Fruit fly (Drosophila melanogaster) whole organism, adult: ENCODE data around the gene CG32243.

Experiments
- CG11617 ChIP-seq: fragments of 200-800 bp; sonication (Bioruptor generic); optimal IDR thresholded peaks from 2 replicates; lab custom pipeline; 2017; ENCODE audit warnings: mild to moderate bottlenecking, missing biosample characterization, missing genetic modification reagents, missing genetic modification characterization
- CG12768 ChIP-seq: fragments of 200-800 bp; sonication (Bioruptor generic); optimal IDR thresholded peaks from 2 replicates; lab custom pipeline; 2017; ENCODE audit warnings: missing biosample characterization, missing genetic modification characterization, mild to moderate bottlenecking, moderate library complexity, missing genetic modification reagents
- CG14711 ChIP-seq: fragments of 200-800 bp; sonication (Bioruptor generic); optimal IDR thresholded peaks from 2 replicates; lab custom pipeline; 2018; ENCODE audit warnings: missing biosample characterization, mild to moderate bottlenecking, missing genetic modification characterization, moderate library complexity
- CG1620 ChIP-seq: fragments of 200-800 bp; sonication (Bioruptor generic); optimal IDR thresholded peaks from 2 replicates; lab custom pipeline; 2016; ENCODE audit warnings: missing biosample characterization, missing genetic modification characterization
- CG5204 ChIP-seq: fragments of 200-800 bp; sonication (Bioruptor generic); optimal IDR thresholded peaks from 2 replicates; lab custom pipeline; 2016; ENCODE audit warnings: missing biosample characterization, missing genetic modification characterization
- Clk ChIP-seq: fragments of 200-800 bp; sonication (Bioruptor generic); optimal IDR thresholded peaks from 2 replicates; lab custom pipeline; 2017; ENCODE audit warnings: missing biosample characterization, missing genetic modification characterization
- Hr96 ChIP-seq: fragments of 200-800 bp; sonication (Bioruptor generic); optimal IDR thresholded peaks from 2 replicates; lab custom pipeline; 2016; ENCODE audit warnings: missing biosample characterization, missing genetic modification characterization
- cnc ChIP-seq, 2 experiments: fragments of >200 bp; optimal IDR thresholded peaks; 2 replicates each; lab custom pipeline; 2017
- ovo ChIP-seq: fragments of 200-800 bp; sonication (Bioruptor generic); optimal IDR thresholded peaks from 2 replicates; lab custom pipeline; 2016; ENCODE audit warnings: missing biosample characterization, missing genetic modification characterization
- pad ChIP-seq: fragments of 200-800 bp; sonication (Bioruptor generic); optimal IDR thresholded peaks from 3 replicates; lab custom pipeline; 2017; ENCODE audit warnings: missing biosample characterization, missing genetic modification characterization, mild to moderate bottlenecking, moderate library complexity, missing genetic modification reagents

DNA sequence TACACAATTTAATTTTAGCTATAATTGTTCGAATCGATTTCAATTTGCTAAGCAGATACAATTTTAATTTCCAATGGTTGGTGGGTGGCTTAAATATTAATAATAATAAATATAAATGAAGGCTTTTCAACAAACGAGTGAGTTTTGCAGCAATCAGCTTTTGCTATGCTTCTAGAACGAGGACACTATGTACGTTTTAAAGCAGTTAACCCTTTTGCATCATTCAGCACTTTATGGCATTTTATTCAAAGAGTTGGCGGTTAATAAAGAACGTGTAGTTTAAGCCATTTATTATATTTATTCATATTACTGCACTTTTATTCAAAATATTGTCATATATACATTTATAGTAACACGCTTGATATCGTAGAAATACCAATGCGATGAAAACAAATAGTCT is 13.2 kb upstream of the CG32243 start:
- no peak for TF ChIP-seq Clk
- TF ChIP-seq Hr96 (GFP tag; lab: Kevin White, UChicago): no peak
- TF ChIP-seq CG5204: no peak
- no peak for TF ChIP-seq cnc (optimal IDR thresholded peaks at IDR 0.05; lab: Kevin White, UChicago)
- no peak for TF ChIP-seq CG12768
- TF ChIP-seq CG11617 (GFP tag; lab: Kevin White, UChicago): no peak
- no peak for TF ChIP-seq pad (GFP tag; lab: Kevin White, UChicago)
- no peak for TF ChIP-seq CG1620 (GFP tag; lab: Kevin White, UChicago)
- no peak for TF ChIP-seq CG14711 (tag; lab: Kevin White, UChicago)
- no peak for TF ChIP-seq ovo (GFP tag; lab: Kevin White, UChicago)
